Fruit fly (Drosophila melanogaster): Measurements from ENCODE around the gene CG4565.

The CG4565 gene

dm6 chr3R:10868427-10868962 is 16.0 kb downstream of the CG4565 start, which contains the start of the genes SelR and Tsp86D (continued):
- TF ChIP-seq CG6854 (GFP tag; optimal IDR thresholded peaks at IDR 0.05): peak; percentile 42
- no peak for TF ChIP-seq B-H1 (GFP tag; IDR thresholded peaks at IDR 0.05)
- TF ChIP-seq fu2 (GFP tag; optimal IDR thresholded peaks at IDR 0.05): no peak
- peak; percentile 72 for TF ChIP-seq exex (tag; optimal IDR thresholded peaks at IDR 0.05)
- TF ChIP-seq CG6272 (GFP tag; IDR thresholded peaks at IDR 0.05): no peak
- peak; percentile 26; the same call in 1 of the 2 replicates for TF ChIP-seq Adf1 (GFP tag; IDR thresholded peaks at IDR 0.05)
- no peak for TF ChIP-seq Hmx (GFP tag; optimal IDR thresholded peaks at IDR 0.05)
- no peak for TF ChIP-seq CG8359 (GFP tag; optimal IDR thresholded peaks at IDR 0.05; ENCODE audit: borderline replicate concordance)
- peak; percentile 85 for TF ChIP-seq sd (tag; optimal IDR thresholded peaks at IDR 0.05)
- TF ChIP-seq crc (GFP tag; optimal IDR thresholded peaks at IDR 0.05): no peak
- peak; percentile 47 for TF ChIP-seq Jarid2 (GFP tag; optimal IDR thresholded peaks at IDR 0.05)
- TF ChIP-seq CG6765 (GFP tag; optimal IDR thresholded peaks at IDR 0.05): peak; percentile 32
- peak; percentile 20 for TF ChIP-seq CoRest (tag; optimal IDR thresholded peaks at IDR 0.05)
- TF ChIP-seq hb (GFP tag; IDR thresholded peaks at IDR 0.05; ENCODE audit: partially characterized antibody): 0 out of 3 replicates have a peak, but pooled peaks have one; percentile 28
- TF ChIP-seq CG17361 (GFP tag; IDR thresholded peaks at IDR 0.05): no peak
- TF ChIP-seq twi (tag; optimal IDR thresholded peaks at IDR 0.05): no peak
- TF ChIP-seq Gug (GFP tag; IDR thresholded peaks at IDR 0.05): no peak
- TF ChIP-seq CG17568 (GFP tag; optimal IDR thresholded peaks at IDR 0.05): peak; percentile 62
- TF ChIP-seq YL-1 (GFP tag; optimal IDR thresholded peaks at IDR 0.05): peak; percentile 95
- no peak for TF ChIP-seq Ets65A (GFP tag)
- TF ChIP-seq CG12219 (GFP tag; optimal IDR thresholded peaks at IDR 0.05): peak; percentile 37
- peak; percentile 44 for TF ChIP-seq pfk (GFP tag; optimal IDR thresholded peaks at IDR 0.05)
- peak; percentile 32 for TF ChIP-seq grau (tag; optimal IDR thresholded peaks at IDR 0.05)
- TF ChIP-seq Hsf (GFP tag; optimal IDR thresholded peaks at IDR 0.05): no peak
- peak; percentile 39 for TF ChIP-seq CG7839 (tag; optimal IDR thresholded peaks at IDR 0.05)
- peak; percentile 24 for TF ChIP-seq bcd (GFP tag; optimal IDR thresholded peaks at IDR 0.05)
- TF ChIP-seq Mes4 (GFP tag; optimal IDR thresholded peaks at IDR 0.05): no peak
- TF ChIP-seq CG1603 (tag; optimal IDR thresholded peaks at IDR 0.05): peak; percentile 69
- TF ChIP-seq nerfin-2 (GFP tag; IDR thresholded peaks at IDR 0.05; ENCODE audit: partially characterized antibody): no peak
- peak; percentile 47 for TF ChIP-seq CG12071 (GFP tag; optimal IDR thresholded peaks at IDR 0.05)
- TF ChIP-seq HmgZ (tag; optimal IDR thresholded peaks at IDR 0.05): peak; percentile 71
- peak; percentile 6 for TF ChIP-seq CG13775 (GFP tag; optimal IDR thresholded peaks at IDR 0.05)
- no peak for TF ChIP-seq CG9609 (GFP tag; optimal IDR thresholded peaks at IDR 0.05)
- TF ChIP-seq CG2199 (GFP tag; IDR thresholded peaks at IDR 0.05): no peak
- no peak for TF ChIP-seq CG13424 (tag; optimal IDR thresholded peaks at IDR 0.05)
- TF ChIP-seq ken (GFP tag; IDR thresholded peaks at IDR 0.05): no peak
- TF ChIP-seq corto (GFP tag; optimal IDR thresholded peaks at IDR 0.05): no peak
- peak; percentile 52 for TF ChIP-seq tap (tag; optimal IDR thresholded peaks at IDR 0.05)
- TF ChIP-seq cas (GFP tag; IDR thresholded peaks at IDR 0.05): no peak
- peak; percentile 65 for TF ChIP-seq CTCF (GFP tag; optimal IDR thresholded peaks at IDR 0.05)
- no peak for TF ChIP-seq CG10321 (GFP tag; IDR thresholded peaks at IDR 0.05)
- TF ChIP-seq gcm (GFP tag; optimal IDR thresholded peaks at IDR 0.05): peak; percentile 66
- TF ChIP-seq CG31365 (tag; optimal IDR thresholded peaks at IDR 0.05): peak; percentile 5
- TF ChIP-seq lilli (GFP tag; optimal IDR thresholded peaks at IDR 0.05): peak; percentile 10
- no peak for TF ChIP-seq toy (GFP tag; IDR thresholded peaks at IDR 0.05)
- TF ChIP-seq ttk (GFP tag; IDR thresholded peaks at IDR 0.05): 0 out of 2 replicates have a peak, but pooled peaks have one; percentile 17
- no peak for TF ChIP-seq tio (GFP tag; optimal IDR thresholded peaks at IDR 0.05)
- no peak for TF ChIP-seq Tbp (GFP tag; optimal IDR thresholded peaks at IDR 0.05)
- TF ChIP-seq CG14014 (GFP tag; IDR thresholded peaks at IDR 0.05): no peak
- no peak for TF ChIP-seq slou (GFP tag; optimal IDR thresholded peaks at IDR 0.05)
- no peak for TF ChIP-seq wor (GFP tag; IDR thresholded peaks at IDR 0.05)
- TF ChIP-seq sqz (GFP tag; optimal IDR thresholded peaks at IDR 0.05): peak; percentile 80

Data from whole organism, embryonic.